Comparison of ENCODE assay signal across 5 worm cellular contexts in the genomic region with DNA sequence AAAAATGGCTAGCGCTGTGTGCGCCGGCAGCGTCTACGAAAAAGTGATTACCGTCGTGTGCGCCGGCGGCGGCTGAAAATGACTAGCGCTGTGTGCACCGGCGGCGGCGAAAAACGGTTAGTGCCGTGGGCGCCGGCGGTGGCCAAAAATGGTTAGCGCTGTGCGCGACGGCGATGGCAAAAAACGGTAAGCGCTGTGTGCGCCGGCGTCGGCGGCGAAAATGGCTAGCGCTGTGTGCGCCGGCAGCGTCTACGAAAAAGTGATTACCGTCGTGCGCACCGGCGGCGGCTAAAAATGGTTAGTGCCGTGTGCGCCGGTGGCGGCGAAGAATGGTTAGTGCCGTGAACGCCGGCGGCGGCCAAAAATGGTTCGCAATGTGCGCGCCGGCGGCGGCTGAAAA.
TF ChIP-seq lines count a peak whose summit lies in the region.

No protein-coding gene starts in this region.

TF ChIP-seq in whole organism, L4 larva, 104 proteins besides CTCF, POLR2A, EP300 and RAD21:
- TF ChIP-seq set-16 (GFP tag; IDR thresholded peaks at IDR 0.05; lab: Robert Waterston, UW) (peak; percentile 83), ctbp-1 (GFP tag; IDR thresholded peaks at IDR 0.05; lab: Robert Waterston, UW) (no peak)

TF ChIP-seq in whole organism, early embryonic, 17 proteins besides CTCF, POLR2A, EP300 and RAD21:
- peak; percentile 18 for TF ChIP-seq aly-1 (tag; optimal IDR thresholded peaks at IDR 0.05; lab: Kevin White, UChicago)
- no peak for TF ChIP-seq ets-7 (tag; optimal IDR thresholded peaks at IDR 0.05; lab: Kevin White, UChicago)

TF ChIP-seq in whole organism, late embryonic, 69 proteins besides CTCF, POLR2A, EP300 and RAD21:
- TF ChIP-seq tbx-2 (tag; optimal IDR thresholded peaks at IDR 0.05; lab: Kevin White, UChicago) = no peak
- no peak for TF ChIP-seq che-1 (tag; optimal IDR thresholded peaks at IDR 0.05; lab: Kevin White, UChicago)
- peak; percentile 24 for TF ChIP-seq K02D7.2 (tag; optimal IDR thresholded peaks at IDR 0.05; lab: Kevin White, UChicago)
- TF ChIP-seq zip-5 (tag; optimal IDR thresholded peaks at IDR 0.05; lab: Kevin White, UChicago) = no peak
- no peak for TF ChIP-seq ceh-31 (tag; optimal IDR thresholded peaks at IDR 0.05; lab: Kevin White, UChicago)
- no peak for TF ChIP-seq ceh-24 (tag; optimal IDR thresholded peaks at IDR 0.05; lab: Kevin White, UChicago)
- TF ChIP-seq K09A11.1 (tag; optimal IDR thresholded peaks at IDR 0.05; lab: Kevin White, UChicago; ENCODE audit: insufficient read depth) = no peak
- TF ChIP-seq hlh-30 (tag; optimal IDR thresholded peaks at IDR 0.05; lab: Kevin White, UChicago; ENCODE audit: insufficient read depth) = no peak

TF ChIP-seq in whole organism, midembryonic, 9 proteins besides CTCF, POLR2A, EP300 and RAD21:
- TF ChIP-seq ztf-23 (GFP tag; IDR thresholded peaks at IDR 0.05; lab: Robert Waterston, UW) = peak; percentile 49; the same call in 1 of the 2 replicates
- TF ChIP-seq med-1 (GFP tag; optimal IDR thresholded peaks at IDR 0.05; lab: Kevin White, UChicago; ENCODE audit: insufficient read depth) = no peak

TF ChIP-seq in whole organism, young adult, 124 proteins besides CTCF, POLR2A, EP300 and RAD21:
- TF ChIP-seq egl-44 (GFP tag; IDR thresholded peaks at IDR 0.05; lab: Robert Waterston, UW) = 0 out of 2 replicates have a peak, but pooled peaks have one; percentile 9
- no peak for TF ChIP-seq snpc-1.1 (tag; optimal IDR thresholded peaks at IDR 0.05; lab: Kevin White, UChicago; ENCODE audit: insufficient read depth)
- TF ChIP-seq nhr-90 (tag; optimal IDR thresholded peaks at IDR 0.05; lab: Kevin White, UChicago) = no peak
- TF ChIP-seq zfh-2 (GFP tag; conservative IDR thresholded peaks at IDR 0.05; lab: Robert Waterston, UW) = 0 out of 2 replicates have a peak, but pooled peaks have one; percentile 43
- no peak for TF ChIP-seq efl-1 (GFP tag; optimal IDR thresholded peaks at IDR 0.05; lab: Kevin White, UChicago)
- peak; percentile 59; the same call in 1 of the 2 replicates for TF ChIP-seq egrh-3 (GFP tag; IDR thresholded peaks at IDR 0.05; lab: Robert Waterston, UW)
- 0 out of 2 replicates have a peak, but pooled peaks have one; percentile 61 for TF ChIP-seq madf-3 (GFP tag; IDR thresholded peaks at IDR 0.05; lab: Robert Waterston, UW)
- no peak for TF ChIP-seq die-1 (tag; optimal IDR thresholded peaks at IDR 0.05; lab: Kevin White, UChicago)
- TF ChIP-seq xnd-1 (tag; optimal IDR thresholded peaks at IDR 0.05; lab: Kevin White, UChicago) = no peak
- no peak for TF ChIP-seq tlf-1 (GFP tag; optimal IDR thresholded peaks at IDR 0.05; lab: Kevin White, UChicago)
